Fruit fly (Drosophila melanogaster) whole organism, prepupa: Measurements from ENCODE around the gene Qsox2.
A peak's percentile ranks its signal among the peaks of the same experiment; 100 is the strongest.

ENCODE experiments used
- Blimp-1 ChIP-seq: fragments of 200-800 bp; sonication (Bioruptor generic); optimal IDR thresholded peaks from 3 replicates; lab custom pipeline; 2017; ENCODE audit warnings: missing biosample characterization, missing genetic modification characterization, mild to moderate bottlenecking, moderate library complexity, missing genetic modification reagents
- CG10669 ChIP-seq: fragments of 200-800 bp; sonication (Bioruptor generic); optimal IDR thresholded peaks from 3 replicates; lab custom pipeline; 2018; ENCODE audit warnings: missing biosample characterization, mild to moderate bottlenecking, missing genetic modification characterization, moderate library complexity
- CG11762 ChIP-seq: fragments of 200-800 bp; sonication (Bioruptor generic); optimal IDR thresholded peaks from 3 replicates; lab custom pipeline; 2016; ENCODE audit warnings: missing biosample characterization, missing genetic modification characterization; ENCODE audit not compliant: insufficient read depth
- CG11902 ChIP-seq: fragments of 200-800 bp; sonication (Bioruptor generic); optimal IDR thresholded peaks from 3 replicates; lab custom pipeline; 2016; ENCODE audit warnings: missing biosample characterization, missing genetic modification characterization
- CG16779 ChIP-seq: fragments of 200-800 bp; sonication (Bioruptor generic); optimal IDR thresholded peaks from 3 replicates; lab custom pipeline; 2017; ENCODE audit warnings: missing biosample characterization, mild to moderate bottlenecking, missing genetic modification characterization
- CG31627 ChIP-seq: fragments of 200-800 bp; sonication (Bioruptor generic); optimal IDR thresholded peaks from 3 replicates; lab custom pipeline; 2016; ENCODE audit warnings: missing biosample characterization, missing genetic modification characterization
- CG32006 ChIP-seq: fragments of 200-800 bp; sonication (Bioruptor generic); optimal IDR thresholded peaks from 3 replicates; lab custom pipeline; 2017; ENCODE audit warnings: missing biosample characterization, mild to moderate bottlenecking, missing genetic modification characterization
- CG3919 ChIP-seq: fragments of 200-800 bp; sonication (Bioruptor generic); optimal IDR thresholded peaks from 3 replicates; lab custom pipeline; 2016; ENCODE audit warnings: missing biosample characterization, missing genetic modification characterization
- CG4318 ChIP-seq: fragments of 200-800 bp; sonication (Bioruptor generic); optimal IDR thresholded peaks from 3 replicates; lab custom pipeline; 2017; ENCODE audit warnings: missing biosample characterization, mild to moderate bottlenecking, missing genetic modification characterization
- CG6163 ChIP-seq: fragments of 200-800 bp; sonication (Bioruptor generic); IDR thresholded peaks from 3 replicates; pipeline ENCODE4 v1.3.6; 2022; ENCODE audit warnings: missing biosample characterization, missing genetic modification characterization
- CG6276 ChIP-seq: fragments of 200-800 bp; sonication (Bioruptor generic); optimal IDR thresholded peaks from 2 replicates; lab custom pipeline; 2017; ENCODE audit warnings: missing biosample characterization, mild to moderate bottlenecking, missing genetic modification characterization
- CG6792 ChIP-seq: fragments of 200-800 bp; sonication (Bioruptor generic); optimal IDR thresholded peaks from 3 replicates; lab custom pipeline; 2016; ENCODE audit warnings: missing biosample characterization, missing genetic modification characterization
- CG6808 ChIP-seq: fragments of 200-800 bp; sonication (Bioruptor generic); optimal IDR thresholded peaks from 3 replicates; lab custom pipeline; 2017; ENCODE audit warnings: missing biosample characterization, missing genetic modification characterization, mild to moderate bottlenecking, moderate library complexity, missing genetic modification reagents
- CG7368 ChIP-seq: fragments of 200-800 bp; sonication (Bioruptor generic); optimal IDR thresholded peaks from 3 replicates; lab custom pipeline; 2016; ENCODE audit warnings: missing biosample characterization, missing genetic modification characterization
- CG8119 ChIP-seq: fragments of 200-800 bp; sonication (Bioruptor generic); IDR thresholded peaks from 3 replicates; pipeline ENCODE4 v1.3.6; 2022; ENCODE audit warnings: missing biosample characterization, missing genetic modification characterization
- CG8319 ChIP-seq: fragments of 200-800 bp; sonication (Bioruptor generic); optimal IDR thresholded peaks from 3 replicates; lab custom pipeline; 2016; ENCODE audit warnings: missing biosample characterization, missing genetic modification characterization
- CG8632 ChIP-seq: fragments of 200-800 bp; sonication (Bioruptor generic); optimal IDR thresholded peaks from 3 replicates; lab custom pipeline; 2016; ENCODE audit warnings: missing biosample characterization, missing genetic modification characterization
- Eip75B ChIP-seq: fragments of 200-800 bp; sonication (Bioruptor generic); optimal IDR thresholded peaks from 3 replicates; lab custom pipeline; 2016; ENCODE audit warnings: missing biosample characterization, missing genetic modification characterization
- Eip78C ChIP-seq: fragments of 200-800 bp; sonication (Bioruptor generic); peaks from one replicate; lab custom pipeline; 2016; ENCODE audit warnings: missing biosample characterization, missing genetic modification characterization
- Eip93F ChIP-seq: fragments of 200-800 bp; sonication (Bioruptor generic); optimal IDR thresholded peaks from 2 replicates; lab custom pipeline; 2016; ENCODE audit warnings: missing biosample characterization, mild to moderate bottlenecking, missing genetic modification characterization
- Ets96B ChIP-seq: fragments of 200-800 bp; optimal IDR thresholded peaks from 2 replicates; lab custom pipeline; 2019; ENCODE audit warnings: missing biosample characterization, mild to moderate bottlenecking, missing genetic modification characterization, moderate library complexity
- Hr38 ChIP-seq: sonication (Bioruptor generic); optimal IDR thresholded peaks from 2 replicates; lab custom pipeline; 2016; ENCODE audit warnings: missing biosample characterization, missing genetic modification characterization
- Hr39 ChIP-seq: fragments of 200-800 bp; sonication (Bioruptor generic); optimal IDR thresholded peaks from 2 replicates; lab custom pipeline; 2016; ENCODE audit warnings: missing biosample characterization, missing genetic modification characterization
- Hr4 ChIP-seq: fragments of 200-800 bp; sonication (Bioruptor generic); optimal IDR thresholded peaks from 3 replicates; lab custom pipeline; 2016; ENCODE audit warnings: missing biosample characterization, missing genetic modification characterization
- Met ChIP-seq: fragments of 200-800 bp; sonication (Bioruptor generic); optimal IDR thresholded peaks from 3 replicates; lab custom pipeline; 2016; ENCODE audit warnings: missing biosample characterization, missing genetic modification characterization
- OdsH ChIP-seq: fragments of 200-800 bp; sonication (Bioruptor generic); optimal IDR thresholded peaks from 3 replicates; lab custom pipeline; 2016; ENCODE audit warnings: missing biosample characterization, missing genetic modification characterization
- Smox ChIP-seq: fragments of 200-800 bp; sonication (Bioruptor generic); optimal IDR thresholded peaks from 3 replicates; lab custom pipeline; 2016; ENCODE audit warnings: missing biosample characterization, missing genetic modification characterization
- Sox14 ChIP-seq: fragments of 200-800 bp; sonication (Bioruptor generic); optimal IDR thresholded peaks from 3 replicates; lab custom pipeline; 2016; ENCODE audit warnings: missing biosample characterization, missing genetic modification characterization
- Sox15 ChIP-seq: fragments of 200-800 bp; sonication (Bioruptor generic); optimal IDR thresholded peaks from 3 replicates; lab custom pipeline; 2016; ENCODE audit warnings: missing biosample characterization, missing genetic modification characterization
- achi ChIP-seq: fragments of 200-800 bp; sonication (Bioruptor generic); optimal IDR thresholded peaks from 3 replicates; lab custom pipeline; 2016; ENCODE audit warnings: missing biosample characterization, missing genetic modification characterization
- acj6 ChIP-seq: fragments of 200-800 bp; sonication (Bioruptor generic); optimal IDR thresholded peaks from 3 replicates; lab custom pipeline; 2016; ENCODE audit warnings: missing biosample characterization, missing genetic modification characterization
- cyc ChIP-seq: fragments of 200-800 bp; sonication (Bioruptor generic); optimal IDR thresholded peaks from 3 replicates; lab custom pipeline; 2016; ENCODE audit warnings: missing biosample characterization, missing genetic modification characterization
- dac ChIP-seq: fragments of 200-800 bp; sonication (Bioruptor generic); optimal IDR thresholded peaks from 2 replicates; lab custom pipeline; 2017; ENCODE audit warnings: missing biosample characterization, mild to moderate bottlenecking, missing genetic modification characterization
- dsx ChIP-seq: fragments of 200-800 bp; optimal IDR thresholded peaks from 3 replicates; lab custom pipeline; 2019; ENCODE audit warnings: missing biosample characterization, mild to moderate bottlenecking, missing genetic modification characterization, moderate library complexity; ENCODE audit not compliant: poor library complexity, severe bottlenecking
- eg ChIP-seq: fragments of 200-800 bp; sonication (Bioruptor generic); IDR thresholded peaks from 3 replicates; pipeline ENCODE4 v1.3.6; 2022; ENCODE audit warnings: missing biosample characterization, missing genetic modification characterization
- esn ChIP-seq: fragments of 200-800 bp; sonication (Bioruptor generic); optimal IDR thresholded peaks from 2 replicates; lab custom pipeline; 2016; ENCODE audit warnings: missing biosample characterization, mild to moderate bottlenecking, missing genetic modification characterization, moderate library complexity
- fd59A ChIP-seq: fragments of 200-800 bp; sonication (Bioruptor generic); optimal IDR thresholded peaks from 2 replicates; lab custom pipeline; 2017; ENCODE audit warnings: missing biosample characterization, mild to moderate bottlenecking, missing genetic modification characterization, missing genetic modification reagents
- fkh ChIP-seq: fragments of 200-800 bp; sonication (Bioruptor generic); optimal IDR thresholded peaks from 3 replicates; lab custom pipeline; 2017; ENCODE audit warnings: missing biosample characterization, mild to moderate bottlenecking, missing genetic modification characterization, moderate library complexity
- lz ChIP-seq: fragments of 200-800 bp; sonication (Bioruptor generic); optimal IDR thresholded peaks from 3 replicates; lab custom pipeline; 2016; ENCODE audit warnings: missing biosample characterization, missing genetic modification characterization
- net ChIP-seq: fragments of 200-800 bp; sonication (Bioruptor generic); optimal IDR thresholded peaks from 3 replicates; lab custom pipeline; 2016; ENCODE audit warnings: missing biosample characterization, missing genetic modification characterization
- pdm3 ChIP-seq: fragments of 200-800 bp; sonication (Bioruptor generic); optimal IDR thresholded peaks from 3 replicates; lab custom pipeline; 2016; ENCODE audit warnings: missing biosample characterization, missing genetic modification characterization
- salr ChIP-seq, 2 experiments: fragments of 200-800 bp; sonication (Bioruptor generic); optimal IDR thresholded peaks; 3 replicates each; lab custom pipeline; 2016 to 2018; ENCODE audit warnings: missing biosample characterization in 2 of 2, missing genetic modification characterization in 2 of 2, mild to moderate bottlenecking in 1 of 2
- spab ChIP-seq: fragments of 200-800 bp; sonication (Bioruptor generic); optimal IDR thresholded peaks from 2 replicates; lab custom pipeline; 2017; ENCODE audit warnings: missing biosample characterization, mild to moderate bottlenecking, missing genetic modification characterization, missing genetic modification reagents
- svp ChIP-seq: fragments of 200-800 bp; sonication (Bioruptor generic); peaks from one replicate; lab custom pipeline; 2016; ENCODE audit warnings: missing biosample characterization, missing genetic modification characterization
- topi ChIP-seq: fragments of 200-800 bp; sonication (Bioruptor generic); optimal IDR thresholded peaks from 3 replicates; lab custom pipeline; 2016; ENCODE audit warnings: missing biosample characterization, missing genetic modification characterization
- vri ChIP-seq: fragments of 200-800 bp; sonication (Bioruptor generic); optimal IDR thresholded peaks from 3 replicates; lab custom pipeline; 2016; ENCODE audit warnings: missing biosample characterization, mild to moderate bottlenecking, missing genetic modification characterization

The Qsox2 gene

dm6 chr3R:21892450-21892849, 21.1 kb upstream of the Qsox2 start (continued):
- no peak for TF ChIP-seq acj6 (GFP tag; lab: Kevin White, UChicago)
- no peak for TF ChIP-seq fd59A
- TF ChIP-seq CG6808 (GFP tag; lab: Kevin White, UChicago) = peak; percentile 17
- TF ChIP-seq Eip78C (GFP tag; lab: Kevin White, UChicago) = peak; percentile 55
- TF ChIP-seq Eip75B (GFP tag; lab: Kevin White, UChicago) = no peak
- TF ChIP-seq cyc (GFP tag; lab: Kevin White, UChicago) = no peak
- TF ChIP-seq CG3919 (GFP tag; lab: Kevin White, UChicago) = no peak
- TF ChIP-seq CG8119 = no peak
- no peak for TF ChIP-seq CG4318 (GFP tag; lab: Kevin White, UChicago)
- TF ChIP-seq CG10669 = no peak
- no peak for TF ChIP-seq Eip93F (GFP tag; lab: Kevin White, UChicago)
- no peak for TF ChIP-seq CG11762
- no peak for TF ChIP-seq topi (GFP tag; lab: Kevin White, UChicago)
- TF ChIP-seq pdm3 (GFP tag; lab: Kevin White, UChicago) = no peak
- no peak for TF ChIP-seq CG8632 (GFP tag; lab: Kevin White, UChicago)
- no peak for TF ChIP-seq lz (GFP tag; lab: Kevin White, UChicago)
- TF ChIP-seq CG6163 (GFP tag; lab: Robert Waterston, UW) = peak; percentile 56; the same call in 2 of the 3 replicates
- no peak for TF ChIP-seq CG6276 (GFP tag; lab: Kevin White, UChicago)
- no peak for TF ChIP-seq Hr4 (GFP tag; lab: Kevin White, UChicago)
- peak; percentile 17 for TF ChIP-seq dsx (GFP tag; lab: Kevin White, UChicago)
- no peak for TF ChIP-seq Hr38 (GFP tag; lab: Kevin White, UChicago)
- TF ChIP-seq CG32006 (GFP tag; lab: Kevin White, UChicago) = peak; percentile 11
- no peak for TF ChIP-seq CG16779 (tag; lab: Kevin White, UChicago)
- no peak for TF ChIP-seq net (GFP tag; lab: Kevin White, UChicago)
- TF ChIP-seq achi (GFP tag; lab: Kevin White, UChicago) = no peak
- peak; percentile 25; the same call in 2 of the 3 replicates for TF ChIP-seq eg (GFP tag; lab: Robert Waterston, UW)
- no peak for TF ChIP-seq Sox14 (GFP tag; lab: Kevin White, UChicago)
- TF ChIP-seq Sox15 = no peak
- no peak for TF ChIP-seq CG11902

dm6 chr3R:21893929-21894328, 19.6 kb upstream of the Qsox2 start:
- TF ChIP-seq pdm3 (GFP tag; lab: Kevin White, UChicago) (peak; percentile 69), topi (GFP tag; lab: Kevin White, UChicago) (peak; percentile 12), net (GFP tag; lab: Kevin White, UChicago) (peak; percentile 76), Met (GFP tag; lab: Kevin White, UChicago) (peak; percentile 23), CG6276 (GFP tag; lab: Kevin White, UChicago) (peak; percentile 87), OdsH (peak; percentile 80), CG6792 (peak; percentile 45), lz (GFP tag; lab: Kevin White, UChicago) (peak; percentile 22), vri (GFP tag; lab: Kevin White, UChicago) (no peak), fd59A (peak; percentile 73), CG11902 (no peak), CG8319 (peak; percentile 48), Blimp-1 (GFP tag; lab: Kevin White, UChicago) (no peak), Eip93F (GFP tag; lab: Kevin White, UChicago) (no peak), svp (GFP tag; lab: Kevin White, UChicago) (peak; percentile 64), CG6163 (GFP tag; lab: Robert Waterston, UW) (peak; percentile 88), Hr38 (GFP tag; lab: Kevin White, UChicago) (no peak), Ets96B (tag; lab: Kevin White, UChicago) (peak; percentile 88), CG8632 (GFP tag; lab: Kevin White, UChicago) (peak; percentile 58), Sox14 (GFP tag; lab: Kevin White, UChicago) (peak; percentile 57), cyc (GFP tag; lab: Kevin White, UChicago) (no peak), CG31627 (no peak), dac (GFP tag; lab: Kevin White, UChicago) (peak; percentile 81), CG32006 (GFP tag; lab: Kevin White, UChicago) (peak; percentile 96), CG16779 (tag; lab: Kevin White, UChicago) (peak; percentile 70), spab (peak; percentile 79), CG6808 (GFP tag; lab: Kevin White, UChicago) (peak; percentile 78), salr (GFP tag; optimal IDR thresholded peaks at IDR 0.05; lab: Kevin White, UChicago) (peak; percentile 36 to 88), CG3919 (GFP tag; lab: Kevin White, UChicago) (peak; percentile 81), Hr4 (GFP tag; lab: Kevin White, UChicago) (peak; percentile 90), fkh (GFP tag; lab: Kevin White, UChicago) (no peak), CG7368 (GFP tag; lab: Kevin White, UChicago) (peak; percentile 12), dsx (GFP tag; lab: Kevin White, UChicago) (peak; percentile 86), eg (GFP tag; lab: Robert Waterston, UW) (peak; percentile 88), Eip78C (GFP tag; lab: Kevin White, UChicago) (peak; percentile 91), Hr39 (GFP tag; lab: Kevin White, UChicago) (no peak), CG8119 (peak; percentile 94), esn (GFP tag; lab: Kevin White, UChicago) (peak; percentile 14), achi (GFP tag; lab: Kevin White, UChicago) (peak; percentile 84), Smox (GFP tag; lab: Kevin White, UChicago) (no peak)
